Fruit fly (Drosophila melanogaster) whole organism, embryonic: ENCODE results near the gene CG43233.

Experiments
- Atf-2 ChIP-seq: fragments of 200-800 bp; sonication (Bioruptor generic); optimal IDR thresholded peaks from 2 replicates; lab custom pipeline; 2016; ENCODE audit warnings: missing biosample characterization, missing genetic modification characterization
- B-H1 ChIP-seq: fragments of 200-800 bp; sonication (Bioruptor generic); IDR thresholded peaks from 3 replicates; pipeline ENCODE4 v1.3.6; 2022; ENCODE audit warnings: missing biosample characterization, missing genetic modification characterization
- BtbVII ChIP-seq: fragments of 200-800 bp; sonication (Bioruptor generic); optimal IDR thresholded peaks from 3 replicates; lab custom pipeline; 2017; ENCODE audit warnings: missing biosample characterization, mild to moderate bottlenecking, missing genetic modification characterization
- CG11247 ChIP-seq: fragments of 200-800 bp; sonication (Bioruptor generic); IDR thresholded peaks from 2 replicates; pipeline ENCODE4 v1.3.6; 2022; ENCODE audit warnings: missing biosample characterization, missing genetic modification characterization
- CG11456 ChIP-seq: fragments of 200-800 bp; sonication (Bioruptor generic); IDR thresholded peaks from 3 replicates; pipeline ENCODE4 v1.3.6; 2022; ENCODE audit warnings: missing biosample characterization, missing genetic modification characterization
- CG11695 ChIP-seq: fragments of 200-800 bp; sonication (Bioruptor generic); IDR thresholded peaks from 3 replicates; pipeline ENCODE4 v1.3.6; 2022; ENCODE audit warnings: missing biosample characterization, missing genetic modification characterization
- CG12155 ChIP-seq: fragments of 200-800 bp; sonication (Bioruptor generic); optimal IDR thresholded peaks from 3 replicates; lab custom pipeline; 2016; ENCODE audit warnings: missing biosample characterization, missing genetic modification characterization
- CG12391 ChIP-seq: fragments of 200-800 bp; sonication (Bioruptor generic); optimal IDR thresholded peaks from 3 replicates; lab custom pipeline; 2018; ENCODE audit warnings: missing biosample characterization, mild to moderate bottlenecking, missing genetic modification characterization, moderate library complexity
- CG13287 ChIP-seq: fragments of 200-800 bp; sonication (Bioruptor generic); IDR thresholded peaks from 2 replicates; pipeline ENCODE4 v1.3.6; 2022; ENCODE audit warnings: missing biosample characterization, missing genetic modification characterization; ENCODE audit not compliant: partially characterized antibody
- CG15696 ChIP-seq: fragments of 200-800 bp; sonication (Bioruptor generic); optimal IDR thresholded peaks from 2 replicates; lab custom pipeline; 2019; ENCODE audit warnings: missing biosample characterization, mild to moderate bottlenecking, missing genetic modification characterization, moderate library complexity
- CG1603 ChIP-seq: fragments of 200-800 bp; sonication (Bioruptor generic); optimal IDR thresholded peaks from 2 replicates; lab custom pipeline; 2019; ENCODE audit warnings: missing biosample characterization, mild to moderate bottlenecking, missing genetic modification characterization, moderate library complexity
- CG17361 ChIP-seq: fragments of 200-800 bp; sonication (Bioruptor generic); IDR thresholded peaks from 3 replicates; pipeline ENCODE4 v1.3.6; 2022; ENCODE audit warnings: missing biosample characterization, missing genetic modification characterization
- CG2202 ChIP-seq: fragments of 200-800 bp; sonication (Bioruptor generic); optimal IDR thresholded peaks from 2 replicates; lab custom pipeline; 2018; ENCODE audit warnings: missing biosample characterization, mild to moderate bottlenecking, missing genetic modification characterization
- CG30403 ChIP-seq: fragments of 200-800 bp; sonication (Bioruptor generic); optimal IDR thresholded peaks from 3 replicates; lab custom pipeline; 2016; ENCODE audit warnings: missing biosample characterization, missing genetic modification characterization
- CG32532 ChIP-seq: fragments of 200-800 bp; sonication (Bioruptor generic); IDR thresholded peaks from 2 replicates; pipeline ENCODE4 v1.3.6; 2022; ENCODE audit warnings: missing biosample characterization, missing genetic modification characterization
- CG32772 ChIP-seq: fragments of 200-800 bp; sonication (Bioruptor generic); IDR thresholded peaks from 2 replicates; pipeline ENCODE4 v1.3.6; 2022; ENCODE audit warnings: missing biosample characterization, missing genetic modification characterization
- CG5180 ChIP-seq: fragments of 200-800 bp; sonication (Bioruptor generic); optimal IDR thresholded peaks from 3 replicates; lab custom pipeline; 2017; ENCODE audit warnings: missing biosample characterization, missing genetic modification characterization, mild to moderate bottlenecking, moderate library complexity, missing genetic modification reagents
- CG7271 ChIP-seq: fragments of 200-800 bp; sonication (Bioruptor generic); optimal IDR thresholded peaks from 2 replicates; lab custom pipeline; 2018; ENCODE audit warnings: missing biosample characterization, mild to moderate bottlenecking, missing genetic modification characterization, moderate library complexity
- CG9797 ChIP-seq: fragments of 200-800 bp; sonication (Bioruptor generic); optimal IDR thresholded peaks from 3 replicates; lab custom pipeline; 2018; ENCODE audit warnings: missing biosample characterization, mild to moderate bottlenecking, missing genetic modification characterization
- Dp ChIP-seq: fragments of 200-800 bp; sonication (Bioruptor generic); optimal IDR thresholded peaks from 2 replicates; lab custom pipeline; 2018; ENCODE audit warnings: missing biosample characterization, mild to moderate bottlenecking, missing genetic modification characterization, moderate library complexity
- Dref ChIP-seq: fragments of 200-800 bp; sonication (Bioruptor generic); IDR thresholded peaks from 2 replicates; pipeline ENCODE4 v1.3.6; 2022; ENCODE audit warnings: missing biosample characterization, missing genetic modification characterization
- Ets97D ChIP-seq: fragments of 200-800 bp; sonication (Bioruptor generic); optimal IDR thresholded peaks from 3 replicates; lab custom pipeline; 2016; ENCODE audit warnings: missing biosample characterization, missing genetic modification characterization
- Fer1 ChIP-seq: fragments of 200-800 bp; sonication (Bioruptor generic); optimal IDR thresholded peaks from 2 replicates; lab custom pipeline; 2017; ENCODE audit warnings: missing biosample characterization, mild to moderate bottlenecking, missing genetic modification characterization
- Hsf ChIP-seq: fragments of 200-800 bp; sonication (Bioruptor generic); optimal IDR thresholded peaks from 3 replicates; lab custom pipeline; 2016; ENCODE audit warnings: missing biosample characterization, missing genetic modification characterization
- MTF-1 ChIP-seq: fragments of 200-800 bp; sonication (Bioruptor generic); optimal IDR thresholded peaks from 2 replicates; lab custom pipeline; 2018; ENCODE audit warnings: missing biosample characterization, mild to moderate bottlenecking, missing genetic modification characterization, borderline replicate concordance
- Med ChIP-seq: fragments of 200-800 bp; sonication (Bioruptor generic); peaks from one replicate; lab custom pipeline; 2016; ENCODE audit warnings: missing biosample characterization, missing genetic modification characterization, mild to moderate bottlenecking, inconsistent platforms, moderate library complexity
- Nf-YA ChIP-seq: fragments of 200-800 bp; sonication (Bioruptor generic); IDR thresholded peaks from 2 replicates; pipeline ENCODE4 v1.3.6; 2022; ENCODE audit warnings: missing biosample characterization, missing genetic modification characterization
- Oli ChIP-seq: fragments of 200-800 bp; sonication (Bioruptor generic); optimal IDR thresholded peaks from 2 replicates; lab custom pipeline; 2018; ENCODE audit warnings: missing biosample characterization, mild to moderate bottlenecking, missing genetic modification characterization, moderate library complexity
- Ptx1 ChIP-seq: fragments of 200-800 bp; sonication (Bioruptor generic); IDR thresholded peaks from 2 replicates; pipeline ENCODE4 v1.3.6; 2022; ENCODE audit warnings: missing biosample characterization, missing genetic modification characterization
- Spps ChIP-seq: fragments of 200-800 bp; sonication (Bioruptor generic); optimal IDR thresholded peaks from 2 replicates; lab custom pipeline; 2018; ENCODE audit warnings: missing biosample characterization, mild to moderate bottlenecking, missing genetic modification characterization
- Sry-β ChIP-seq: fragments of 200-800 bp; sonication (Bioruptor generic); optimal IDR thresholded peaks from 2 replicates; lab custom pipeline; 2018; ENCODE audit warnings: missing biosample characterization, mild to moderate bottlenecking, missing genetic modification characterization, moderate library complexity
- abd-A ChIP-seq: fragments of 200-800 bp; sonication (Bioruptor generic); optimal IDR thresholded peaks from 3 replicates; lab custom pipeline; 2019; ENCODE audit warnings: missing biosample characterization, mild to moderate bottlenecking, missing genetic modification characterization, moderate library complexity
- ase ChIP-seq: fragments of 200-800 bp; sonication (Bioruptor generic); IDR thresholded peaks from 3 replicates; pipeline ENCODE4 v1.3.6; 2022; ENCODE audit warnings: missing biosample characterization, missing genetic modification characterization
- bab2 ChIP-seq: fragments of 200-800 bp; sonication (Bioruptor generic); optimal IDR thresholded peaks from 2 replicates; lab custom pipeline; 2016; ENCODE audit warnings: missing biosample characterization, missing genetic modification characterization
- bcd ChIP-seq: fragments of 200-800 bp; sonication (Bioruptor generic); optimal IDR thresholded peaks from 2 replicates; lab custom pipeline; 2017; ENCODE audit warnings: missing biosample characterization, mild to moderate bottlenecking, missing genetic modification characterization
- corto ChIP-seq: fragments of 200-800 bp; sonication (Bioruptor generic); optimal IDR thresholded peaks from 2 replicates; lab custom pipeline; 2016; ENCODE audit warnings: missing biosample characterization, mild to moderate bottlenecking, missing genetic modification characterization, moderate library complexity
- croc ChIP-seq: fragments of 200-800 bp; sonication (Bioruptor generic); conservative IDR thresholded peaks from 3 replicates; pipeline ENCODE4 v1.3.6; 2022; ENCODE audit warnings: missing biosample characterization, missing genetic modification characterization
- danr ChIP-seq: fragments of 200-800 bp; sonication (Bioruptor generic); IDR thresholded peaks from 2 replicates; pipeline ENCODE4 v1.3.6; 2022; ENCODE audit warnings: missing biosample characterization, missing genetic modification characterization
- ftz-f1 ChIP-seq: fragments of 200-800 bp; sonication (Bioruptor generic); optimal IDR thresholded peaks from 2 replicates; lab custom pipeline; 2016; ENCODE audit warnings: missing biosample characterization, missing genetic modification characterization
- grau ChIP-seq: fragments of 200-800 bp; optimal IDR thresholded peaks from 3 replicates; lab custom pipeline; 2019; ENCODE audit warnings: missing biosample characterization, mild to moderate bottlenecking, missing genetic modification characterization, moderate library complexity
- hb ChIP-seq: fragments of 200-800 bp; sonication (Bioruptor generic); IDR thresholded peaks from 3 replicates; pipeline ENCODE4 v1.3.6; 2022; ENCODE audit warnings: missing biosample characterization, missing genetic modification characterization; ENCODE audit not compliant: partially characterized antibody
- jigr1 ChIP-seq: fragments of 200-800 bp; sonication (Bioruptor generic); IDR thresholded peaks from 3 replicates; pipeline ENCODE4 v1.3.6; 2022; ENCODE audit warnings: missing biosample characterization, missing genetic modification characterization
- lmd ChIP-seq: fragments of 200-800 bp; sonication (Bioruptor generic); IDR thresholded peaks from 2 replicates; pipeline ENCODE4 v1.3.6; 2022; ENCODE audit warnings: missing biosample characterization, missing genetic modification characterization
- nmo ChIP-seq: fragments of 200-800 bp; sonication (Bioruptor generic); optimal IDR thresholded peaks from 2 replicates; lab custom pipeline; 2018; ENCODE audit warnings: missing biosample characterization, mild to moderate bottlenecking, missing genetic modification characterization, moderate library complexity
- odd ChIP-seq: fragments of 200-800 bp; sonication (Bioruptor generic); optimal IDR thresholded peaks from 2 replicates; lab custom pipeline; 2017; ENCODE audit warnings: missing biosample characterization, mild to moderate bottlenecking, missing genetic modification characterization
- scrt ChIP-seq: fragments of 200-800 bp; sonication (Bioruptor generic); optimal IDR thresholded peaks from 2 replicates; lab custom pipeline; 2018; ENCODE audit warnings: missing biosample characterization, mild to moderate bottlenecking, missing genetic modification characterization, moderate library complexity
- tin ChIP-seq: fragments of 200-800 bp; sonication (Bioruptor generic); optimal IDR thresholded peaks from 3 replicates; lab custom pipeline; 2016; ENCODE audit warnings: missing biosample characterization, missing genetic modification characterization
- trem ChIP-seq: fragments of 200-800 bp; optimal IDR thresholded peaks from 3 replicates; lab custom pipeline; 2019; ENCODE audit warnings: missing biosample characterization, mild to moderate bottlenecking, missing genetic modification characterization, moderate library complexity
- wor ChIP-seq: fragments of 200-800 bp; sonication (Bioruptor generic); IDR thresholded peaks from 2 replicates; pipeline ENCODE4 v1.3.6; 2022; ENCODE audit warnings: missing biosample characterization, missing genetic modification characterization
- zfh2 ChIP-seq: fragments of 200-800 bp; sonication (Bioruptor generic); optimal IDR thresholded peaks from 2 replicates; lab custom pipeline; 2016; ENCODE audit warnings: missing biosample characterization, missing genetic modification characterization

The CG43233 gene

DNA sequence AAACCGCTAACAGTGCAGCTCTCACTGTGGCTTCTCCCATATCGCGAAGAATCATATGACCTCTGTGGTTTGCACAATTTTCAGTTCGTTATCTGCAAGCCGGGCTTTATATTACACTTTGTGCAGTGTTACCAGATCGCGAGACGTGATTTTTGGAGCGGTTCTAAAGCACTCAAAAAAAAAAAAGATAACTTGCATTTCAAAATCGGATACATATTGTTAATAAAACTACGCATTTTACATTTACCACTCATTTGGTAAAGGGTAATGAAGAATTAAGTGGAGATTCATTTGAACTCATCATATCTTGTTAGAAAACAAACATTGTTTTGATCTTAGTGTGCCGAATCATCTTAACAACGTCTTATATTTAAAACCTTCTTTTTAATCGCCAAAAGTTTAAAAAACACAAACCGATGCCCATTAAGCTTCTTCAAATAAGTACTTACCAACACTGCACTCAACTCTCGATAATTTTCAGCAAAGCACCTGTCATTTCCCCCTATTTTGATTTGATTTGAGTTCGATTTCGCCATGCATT lies 9.8 kb downstream of the CG43233 start, which contains the start of gene CG2493 (continued):
- no peak for TF ChIP-seq CG7271
- TF ChIP-seq jigr1 (GFP tag; lab: Robert Waterston, UW) = no peak
- TF ChIP-seq CG1603 = peak; percentile 18
- TF ChIP-seq B-H1 (GFP tag; lab: Robert Waterston, UW) = no peak
- peak; percentile 20; the same call in 1 of the 2 replicates for TF ChIP-seq lmd (GFP tag; lab: Robert Waterston, UW)
- no peak for TF ChIP-seq wor (GFP tag; lab: Robert Waterston, UW)
- TF ChIP-seq Ets97D = peak; percentile 44
- TF ChIP-seq Dref (GFP tag; lab: Robert Waterston, UW) = peak; percentile 49
- TF ChIP-seq CG13287 = no peak; the same call in 1 of the 2 replicates
- no peak for TF ChIP-seq CG2202
- no peak for TF ChIP-seq corto
- 0 out of 3 replicates have a peak, but pooled peaks have one; percentile 41 for TF ChIP-seq ase (GFP tag; lab: Robert Waterston, UW)
- no peak for TF ChIP-seq Nf-YA (GFP tag; lab: Robert Waterston, UW)
- TF ChIP-seq CG12391 = no peak
- peak; percentile 39; the same call in 1 of the 2 replicates for TF ChIP-seq CG32532 (GFP tag; lab: Robert Waterston, UW)
- TF ChIP-seq croc = no peak
- TF ChIP-seq Dp (GFP tag; lab: Kevin White, UChicago) = peak; percentile 80
- TF ChIP-seq CG12155 = no peak
- TF ChIP-seq danr (GFP tag; lab: Robert Waterston, UW) = no peak
- peak; percentile 2 for TF ChIP-seq abd-A (tag; lab: Kevin White, UChicago)
- no peak for TF ChIP-seq CG11247 (GFP tag; lab: Robert Waterston, UW)
- TF ChIP-seq bcd = peak; percentile 30
- TF ChIP-seq Spps (tag; lab: Kevin White, UChicago) = peak; percentile 5
- peak; percentile 9 for TF ChIP-seq CG9797 (GFP tag; lab: Kevin White, UChicago)
- TF ChIP-seq CG11456 (GFP tag; lab: Robert Waterston, UW) = 0 out of 3 replicates have a peak, but pooled peaks have one; percentile 7
- peak; percentile 45 for TF ChIP-seq Fer1
- no peak for TF ChIP-seq Ptx1 (GFP tag; lab: Robert Waterston, UW)
- TF ChIP-seq odd (GFP tag; lab: Kevin White, UChicago) = no peak
- TF ChIP-seq BtbVII = no peak
- TF ChIP-seq CG30403 (GFP tag; lab: Kevin White, UChicago) = peak; percentile 5
- TF ChIP-seq grau (tag; lab: Kevin White, UChicago) = no peak
- no peak for TF ChIP-seq CG32772 (GFP tag; lab: Robert Waterston, UW)
- peak; percentile 5 for TF ChIP-seq nmo (GFP tag; lab: Kevin White, UChicago)
- TF ChIP-seq CG17361 = peak; percentile 52; the same call in 1 of the 3 replicates
- TF ChIP-seq ftz-f1 (GFP tag; lab: Kevin White, UChicago) = no peak
- TF ChIP-seq Med (GFP tag; lab: Kevin White, UChicago) = peak; percentile 53
- no peak for TF ChIP-seq hb
- no peak for TF ChIP-seq scrt (GFP tag; lab: Kevin White, UChicago)
- TF ChIP-seq CG15696 (tag; lab: Kevin White, UChicago) = peak; percentile 26
- no peak for TF ChIP-seq Atf-2
- no peak for TF ChIP-seq Sry-β (GFP tag; lab: Kevin White, UChicago)
- TF ChIP-seq trem (tag; lab: Kevin White, UChicago) = peak; percentile 13
- TF ChIP-seq Oli (tag; lab: Kevin White, UChicago) = no peak
- peak; percentile 3 for TF ChIP-seq tin (GFP tag; lab: Kevin White, UChicago)
- TF ChIP-seq zfh2 (GFP tag; lab: Kevin White, UChicago) = no peak
- TF ChIP-seq CG11695 (GFP tag; lab: Robert Waterston, UW) = 0 out of 3 replicates have a peak, but pooled peaks have one; percentile 31
- TF ChIP-seq Hsf (GFP tag; lab: Kevin White, UChicago) = no peak
- peak; percentile 8 for TF ChIP-seq MTF-1
- no peak for TF ChIP-seq bab2
- no peak for TF ChIP-seq CG5180 (GFP tag; lab: Kevin White, UChicago)
